Comparison of ENCODE assay signal across 1 fruit fly cellular context in the genomic region with DNA sequence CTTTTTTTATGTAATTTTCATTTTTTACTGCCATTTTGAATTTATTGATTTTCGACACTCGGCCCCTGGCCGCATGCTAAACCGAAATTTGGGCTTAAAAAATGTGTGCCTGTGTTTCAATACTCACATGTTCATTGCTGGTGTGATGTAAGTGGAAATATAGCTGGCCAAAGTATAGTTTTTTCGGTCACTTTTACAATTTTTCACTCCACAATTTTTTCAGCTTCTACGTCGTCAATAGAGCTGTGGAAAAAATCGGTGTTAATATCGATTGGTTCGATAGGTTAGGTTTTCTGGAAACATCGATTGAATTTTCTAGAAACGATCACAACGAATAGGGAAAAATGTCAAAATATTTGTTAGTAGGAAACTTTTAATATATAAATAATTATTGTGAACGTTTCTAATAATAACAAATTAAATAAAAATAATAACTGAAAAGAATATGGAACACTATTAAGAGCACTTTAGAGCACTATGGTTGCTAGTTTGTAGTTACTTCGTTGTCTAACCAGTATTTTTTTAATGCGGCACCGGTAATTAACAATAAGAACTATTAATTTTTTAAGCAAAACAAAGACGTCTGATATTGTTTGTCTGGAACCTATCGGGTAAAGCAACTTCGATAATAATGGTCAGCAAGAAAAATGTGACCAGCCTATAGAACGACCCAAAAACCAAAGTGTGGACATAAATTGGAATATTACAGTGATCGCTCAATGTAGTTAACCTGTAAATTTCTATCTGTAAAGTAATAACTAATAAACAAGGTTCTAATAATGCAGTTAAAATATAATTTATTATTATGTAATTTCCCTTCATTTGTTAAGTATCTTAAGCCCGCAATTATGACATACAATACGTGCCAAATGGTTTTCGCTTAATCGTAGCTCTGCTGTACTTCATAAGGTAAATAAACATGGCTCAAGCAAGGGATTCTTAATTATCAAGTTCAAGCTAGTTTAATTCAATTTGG.
TF ChIP-seq lines count a peak whose summit lies in the region.

Gene CG10077 (minus strand): TSS at position 651 of the 976 bp plus-strand sequence.
Gene CG9948 (plus strand): TSS at position 738 of the 976 bp plus-strand sequence.

TF ChIP-seq in whole organism, embryonic, 481 proteins besides CTCF, POLR2A, EP300 and RAD21 (continued from another document and continues in another):
- TF ChIP-seq CG13424 (tag; optimal IDR thresholded peaks at IDR 0.05; lab: Kevin White, UChicago) (peak; percentile 92), Gsc (GFP tag; IDR thresholded peaks at IDR 0.05; lab: Robert Waterston, UW) (peak; percentile 66), crp (GFP tag; optimal IDR thresholded peaks at IDR 0.05; lab: Kevin White, UChicago) (peak in 1 of 2 experiments; percentile 50), bigmax (GFP tag; optimal IDR thresholded peaks at IDR 0.05; lab: Kevin White, UChicago) (peak; percentile 19), dpn (GFP tag; optimal IDR thresholded peaks at IDR 0.05; lab: Kevin White, UChicago) (peak; percentile 58 to 90), emc (GFP tag; optimal IDR thresholded peaks at IDR 0.05; lab: Kevin White, UChicago) (no peak), vnd (GFP tag; IDR thresholded peaks at IDR 0.05; lab: Robert Waterston, UW; ENCODE audit: partially characterized antibody) (peak; percentile 75), CG18476 (GFP tag; optimal IDR thresholded peaks at IDR 0.05; lab: Kevin White, UChicago) (peak; percentile 80), chm (GFP tag; IDR thresholded peaks at IDR 0.05; lab: Robert Waterston, UW) (peak; percentile 90), CG7987 (GFP tag; optimal IDR thresholded peaks at IDR 0.05; lab: Kevin White, UChicago) (peak; percentile 79), mirr (GFP tag; optimal IDR thresholded peaks at IDR 0.05; lab: Kevin White, UChicago) (peak; percentile 83), CG9609 (GFP tag; optimal IDR thresholded peaks at IDR 0.05; lab: Kevin White, UChicago) (peak; percentile 22), Side (GFP tag; optimal IDR thresholded peaks at IDR 0.05; lab: Kevin White, UChicago) (peak; percentile 38), PHDP (tag; optimal IDR thresholded peaks at IDR 0.05; lab: Kevin White, UChicago) (peak; percentile 92), CG18599 (GFP tag; optimal IDR thresholded peaks at IDR 0.05; lab: Kevin White, UChicago) (peak; percentile 89), abd-A (tag; optimal IDR thresholded peaks at IDR 0.05; lab: Kevin White, UChicago) (no peak), CG2889 (GFP tag; IDR thresholded peaks at IDR 0.05; lab: Robert Waterston, UW) (peak; percentile 80), trem (tag; optimal IDR thresholded peaks at IDR 0.05; lab: Kevin White, UChicago) (peak; percentile 92), CG3847 (GFP tag; IDR thresholded peaks at IDR 0.05; lab: Robert Waterston, UW) (peak; percentile 89), ATbp (GFP tag; optimal IDR thresholded peaks at IDR 0.05; lab: Kevin White, UChicago) (peak; percentile 86), CG33213 (GFP tag; optimal IDR thresholded peaks at IDR 0.05; lab: Kevin White, UChicago) (peak; percentile 11), Chrac-16 (GFP tag; optimal IDR thresholded peaks at IDR 0.05; lab: Kevin White, UChicago) (peak; percentile 91), gsb-n (tag; optimal IDR thresholded peaks at IDR 0.05; lab: Kevin White, UChicago) (peak; percentile 85), Lim3 (GFP tag; IDR thresholded peaks at IDR 0.05; lab: Robert Waterston, UW) (peak; percentile 55), CG13296 (GFP tag; optimal IDR thresholded peaks at IDR 0.05; lab: Kevin White, UChicago) (peak; percentile 87), mam (GFP tag; optimal IDR thresholded peaks at IDR 0.05; lab: Kevin White, UChicago) (peak; percentile 68), BEAF-32 (GFP tag; optimal IDR thresholded peaks at IDR 0.05; lab: Kevin White, UChicago) (peak; percentile 79), Hand (GFP tag; optimal IDR thresholded peaks at IDR 0.05; lab: Kevin White, UChicago) (peak; percentile 85), sisA (GFP tag; IDR thresholded peaks at IDR 0.05; lab: Robert Waterston, UW) (peak; percentile 93), CG7928 (GFP tag; optimal IDR thresholded peaks at IDR 0.05; lab: Kevin White, UChicago) (peak; percentile 37), eyg (GFP tag; optimal IDR thresholded peaks at IDR 0.05; lab: Kevin White, UChicago) (no peak), CG10979 (tag; optimal IDR thresholded peaks at IDR 0.05; lab: Kevin White, UChicago) (peak; percentile 89), chn (GFP tag; optimal IDR thresholded peaks at IDR 0.05; lab: Kevin White, UChicago) (peak; percentile 78), dan (GFP tag; IDR thresholded peaks at IDR 0.05; lab: Robert Waterston, UW) (no peak; the same call in 1 of the 2 replicates), CG10209 (GFP tag; optimal IDR thresholded peaks at IDR 0.05; lab: Kevin White, UChicago) (peak; percentile 82), bsh (GFP tag; optimal IDR thresholded peaks at IDR 0.05; lab: Kevin White, UChicago) (peak; percentile 73 to 94), tgo (GFP tag; IDR thresholded peaks at IDR 0.05; lab: Robert Waterston, UW) (peak; percentile 91), fd96Cb (tag; optimal IDR thresholded peaks at IDR 0.05; lab: Kevin White, UChicago) (peak; percentile 88), Hmx (GFP tag; optimal IDR thresholded peaks at IDR 0.05; lab: Kevin White, UChicago) (peak; percentile 65), Adf1 (GFP tag; IDR thresholded peaks at IDR 0.05; lab: Robert Waterston, UW) (peak; percentile 47), Ssrp (tag; optimal IDR thresholded peaks at IDR 0.05; lab: Kevin White, UChicago) (peak; percentile 87), usp (GFP tag; optimal IDR thresholded peaks at IDR 0.05; lab: Kevin White, UChicago) (no peak), CG4820 (GFP tag; optimal IDR thresholded peaks at IDR 0.05; lab: Kevin White, UChicago) (peak; percentile 78), Med (GFP tag; lab: Kevin White, UChicago) (peak; percentile 90), bab2 (GFP tag; optimal IDR thresholded peaks at IDR 0.05; lab: Kevin White, UChicago) (peak; percentile 73), CG15479 (GFP tag; optimal IDR thresholded peaks at IDR 0.05; lab: Kevin White, UChicago) (no peak), gem (tag; optimal IDR thresholded peaks at IDR 0.05; lab: Kevin White, UChicago) (peak; percentile 95), B-H1 (GFP tag; IDR thresholded peaks at IDR 0.05; lab: Robert Waterston, UW) (peak; percentile 86), wor (GFP tag; IDR thresholded peaks at IDR 0.05; lab: Robert Waterston, UW) (peak; percentile 79), CG8478 (optimal IDR thresholded peaks at IDR 0.05; lab: Kevin White, UChicago) (no peak), Dek (tag; optimal IDR thresholded peaks at IDR 0.05; lab: Kevin White, UChicago) (peak; percentile 89), hkb (optimal IDR thresholded peaks at IDR 0.05; lab: Kevin White, UChicago) (no peak), hkb (GFP tag; IDR thresholded peaks at IDR 0.05; lab: Robert Waterston, UW) (peak; percentile 92), CG11398 (GFP tag; optimal IDR thresholded peaks at IDR 0.05; lab: Kevin White, UChicago) (no peak), CG3065 (GFP tag; optimal IDR thresholded peaks at IDR 0.05; lab: Kevin White, UChicago) (peak; percentile 63), CG15601 (tag; optimal IDR thresholded peaks at IDR 0.05; lab: Kevin White, UChicago) (peak; percentile 86), lola (GFP tag; optimal IDR thresholded peaks at IDR 0.05; lab: Kevin White, UChicago) (peak in 1 of 3 experiments; percentile 87), CG2120 (GFP tag; optimal IDR thresholded peaks at IDR 0.05; lab: Kevin White, UChicago) (peak; percentile 89), D (optimal IDR thresholded peaks at IDR 0.05; lab: Kevin White, UChicago) (no peak), D (GFP tag; optimal IDR thresholded peaks at IDR 0.05; lab: Kevin White, UChicago) (peak; percentile 76), CG12391 (tag; optimal IDR thresholded peaks at IDR 0.05; lab: Kevin White, UChicago) (peak; percentile 93), Sox100B (GFP tag; optimal IDR thresholded peaks at IDR 0.05; lab: Kevin White, UChicago) (peak; percentile 79), rib (GFP tag; IDR thresholded peaks at IDR 0.05; lab: Robert Waterston, UW) (peak; percentile 62), fd102C (GFP tag; optimal IDR thresholded peaks at IDR 0.05; lab: Kevin White, UChicago) (peak; percentile 27), hth (optimal IDR thresholded peaks at IDR 0.05; lab: Kevin White, UChicago) (no peak), nmo (GFP tag; optimal IDR thresholded peaks at IDR 0.05; lab: Kevin White, UChicago) (peak; percentile 91), CG17912 (GFP tag; optimal IDR thresholded peaks at IDR 0.05; lab: Kevin White, UChicago) (peak; percentile 81), CG10274 (GFP tag; optimal IDR thresholded peaks at IDR 0.05; lab: Kevin White, UChicago) (peak; percentile 59), Atf3 (GFP tag; optimal IDR thresholded peaks at IDR 0.05; lab: Kevin White, UChicago) (peak; percentile 7), Rx (GFP tag; IDR thresholded peaks at IDR 0.05; lab: Robert Waterston, UW) (peak; percentile 88), Asciz (GFP tag; optimal IDR thresholded peaks at IDR 0.05; lab: Kevin White, UChicago) (no peak), CG31388 (GFP tag; optimal IDR thresholded peaks at IDR 0.05; lab: Kevin White, UChicago) (peak; percentile 63), sqz (GFP tag; optimal IDR thresholded peaks at IDR 0.05; lab: Kevin White, UChicago) (peak; percentile 83), CG8765 (GFP tag; IDR thresholded peaks at IDR 0.05; lab: Robert Waterston, UW) (peak; percentile 79), insv (GFP tag; optimal IDR thresholded peaks at IDR 0.05; lab: Kevin White, UChicago) (peak in 1 of 2 experiments; percentile 62), tna (GFP tag; IDR thresholded peaks at IDR 0.05; lab: Robert Waterston, UW; ENCODE audit: partially characterized antibody) (peak; percentile 76), bbx (GFP tag; IDR thresholded peaks at IDR 0.05; lab: Robert Waterston, UW; ENCODE audit: partially characterized antibody) (peak; percentile 76), stwl (tag; optimal IDR thresholded peaks at IDR 0.05; lab: Kevin White, UChicago) (peak; percentile 57), CG12236 (GFP tag; optimal IDR thresholded peaks at IDR 0.05; lab: Kevin White, UChicago) (peak; percentile 33), Pdp1 (GFP tag; optimal IDR thresholded peaks at IDR 0.05; lab: Kevin White, UChicago) (peak; percentile 75 to 76), CG1792 (GFP tag; optimal IDR thresholded peaks at IDR 0.05; lab: Kevin White, UChicago) (no peak), chinmo (GFP tag; IDR thresholded peaks at IDR 0.05; lab: Robert Waterston, UW; ENCODE audit: partially characterized antibody) (peak; percentile 79; the same call in 1 of the 4 replicates), CG6765 (GFP tag; optimal IDR thresholded peaks at IDR 0.05; lab: Kevin White, UChicago) (peak; percentile 75), trh (GFP tag; optimal IDR thresholded peaks at IDR 0.05; lab: Kevin White, UChicago) (peak; percentile 67), gro (GFP tag; optimal IDR thresholded peaks at IDR 0.05; lab: Kevin White, UChicago) (peak; percentile 31), Kr (GFP tag; optimal IDR thresholded peaks at IDR 0.05; lab: Kevin White, UChicago) (no peak), CG14050 (GFP tag; IDR thresholded peaks at IDR 0.05; lab: Robert Waterston, UW) (peak; percentile 88), Nf-YA (GFP tag; IDR thresholded peaks at IDR 0.05; lab: Robert Waterston, UW) (peak; percentile 80), ase (GFP tag; IDR thresholded peaks at IDR 0.05; lab: Robert Waterston, UW) (peak; percentile 88), Atf-2 (GFP tag; optimal IDR thresholded peaks at IDR 0.05; lab: Kevin White, UChicago) (peak; percentile 64), NC2β (GFP tag; optimal IDR thresholded peaks at IDR 0.05; lab: Kevin White, UChicago) (peak; percentile 40), CG3995 (GFP tag; optimal IDR thresholded peaks at IDR 0.05; lab: Kevin White, UChicago) (peak; percentile 38), crc (GFP tag; optimal IDR thresholded peaks at IDR 0.05; lab: Kevin White, UChicago) (peak; percentile 44), aop (GFP tag; IDR thresholded peaks at IDR 0.05; lab: Robert Waterston, UW) (0 out of 2 replicates have a peak, but pooled peaks have one; percentile 17), Camta (GFP tag; optimal IDR thresholded peaks at IDR 0.05; lab: Kevin White, UChicago) (peak; percentile 59), peb (GFP tag; IDR thresholded peaks at IDR 0.05; lab: Robert Waterston, UW) (peak; percentile 84), sr (GFP tag; IDR thresholded peaks at IDR 0.05; lab: Robert Waterston, UW) (0 out of 3 replicates have a peak, but pooled peaks have one; percentile 25), CG6791 (GFP tag; IDR thresholded peaks at IDR 0.05; lab: Robert Waterston, UW; ENCODE audit: partially characterized antibody) (peak; percentile 80), caup (GFP tag; optimal IDR thresholded peaks at IDR 0.05; lab: Kevin White, UChicago; ENCODE audit: severe bottlenecking) (peak; percentile 82), hb (GFP tag; IDR thresholded peaks at IDR 0.05; lab: Robert Waterston, UW; ENCODE audit: partially characterized antibody) (peak; percentile 78; the same call in 2 of the 3 replicates), Mad (GFP tag; optimal IDR thresholded peaks at IDR 0.05; lab: Kevin White, UChicago) (peak; percentile 56), CG13287 (GFP tag; IDR thresholded peaks at IDR 0.05; lab: Robert Waterston, UW; ENCODE audit: partially characterized antibody) (peak; percentile 78), kay (GFP tag; optimal IDR thresholded peaks at IDR 0.05; lab: Kevin White, UChicago) (peak; percentile 47), bcd (GFP tag; optimal IDR thresholded peaks at IDR 0.05; lab: Kevin White, UChicago) (peak; percentile 85), HmgD (GFP tag; optimal IDR thresholded peaks at IDR 0.05; lab: Kevin White, UChicago) (no peak), CG12104 (GFP tag; optimal IDR thresholded peaks at IDR 0.05; lab: Kevin White, UChicago) (peak; percentile 69), onecut (GFP tag; IDR thresholded peaks at IDR 0.05; lab: Robert Waterston, UW) (peak; percentile 96), CG18262 (tag; optimal IDR thresholded peaks at IDR 0.05; lab: Kevin White, UChicago) (peak; percentile 89), nau (GFP tag; optimal IDR thresholded peaks at IDR 0.05; lab: Kevin White, UChicago) (peak; percentile 76), CG42726 (GFP tag; IDR thresholded peaks at IDR 0.05; lab: Robert Waterston, UW; ENCODE audit: partially characterized antibody) (peak; percentile 49; the same call in 1 of the 2 replicates), gce (GFP tag; IDR thresholded peaks at IDR 0.05; lab: Robert Waterston, UW) (peak; percentile 82; the same call in 2 of the 3 replicates), CG4360 (GFP tag; IDR thresholded peaks at IDR 0.05; lab: Robert Waterston, UW) (peak; percentile 56), CG1529 (GFP tag; optimal IDR thresholded peaks at IDR 0.05; lab: Kevin White, UChicago) (peak; percentile 80), E2f1 (GFP tag; IDR thresholded peaks at IDR 0.05; lab: Robert Waterston, UW) (peak; percentile 88), CG2202 (tag; optimal IDR thresholded peaks at IDR 0.05; lab: Kevin White, UChicago) (peak; percentile 83), ash1 (GFP tag; optimal IDR thresholded peaks at IDR 0.05; lab: Kevin White, UChicago) (peak; percentile 46)
